Fruit fly (Drosophila melanogaster) whole organism, pupa: ENCODE data around the gene kel.

ENCODE experiments used
- CG10348 ChIP-seq: fragments of 200-800 bp; sonication (Bioruptor generic); IDR thresholded peaks from 2 replicates; pipeline ENCODE4 v1.3.6; 2022; ENCODE audit warnings: missing biosample characterization, missing genetic modification characterization
- CG12605 ChIP-seq: fragments of 200-800 bp; sonication (Bioruptor generic); IDR thresholded peaks from 2 replicates; pipeline ENCODE4 v1.3.6; 2022; ENCODE audit warnings: missing biosample characterization, missing genetic modification characterization
- CG13204 ChIP-seq: fragments of 200-800 bp; sonication (Bioruptor generic); optimal IDR thresholded peaks from 2 replicates; lab custom pipeline; 2018; ENCODE audit warnings: missing biosample characterization, mild to moderate bottlenecking, missing genetic modification characterization, moderate library complexity
- CG14655 ChIP-seq: fragments of 200-800 bp; sonication (Bioruptor generic); optimal IDR thresholded peaks from 3 replicates; lab custom pipeline; 2017; ENCODE audit warnings: mild to moderate bottlenecking, missing biosample characterization, missing genetic modification reagents, missing genetic modification characterization
- CG15710 ChIP-seq: fragments of 200-800 bp; sonication (Bioruptor generic); optimal IDR thresholded peaks from 2 replicates; lab custom pipeline; 2018; ENCODE audit warnings: missing biosample characterization, mild to moderate bottlenecking, missing genetic modification characterization, moderate library complexity
- CG17806 ChIP-seq: fragments of 200-800 bp; sonication (Bioruptor generic); optimal IDR thresholded peaks from 2 replicates; lab custom pipeline; 2018; ENCODE audit warnings: missing biosample characterization, mild to moderate bottlenecking, missing genetic modification characterization, moderate library complexity
- CG32121 ChIP-seq: fragments of 200-800 bp; sonication (Bioruptor generic); IDR thresholded peaks from 2 replicates; pipeline ENCODE4 v1.3.6; 2022; ENCODE audit warnings: missing biosample characterization, missing genetic modification characterization
- CG34367 ChIP-seq: fragments of 200-800 bp; sonication (Bioruptor generic); optimal IDR thresholded peaks from 2 replicates; lab custom pipeline; 2018; ENCODE audit warnings: missing biosample characterization, mild to moderate bottlenecking, missing genetic modification characterization
- CG4496 ChIP-seq: fragments of 200-800 bp; sonication (Bioruptor generic); IDR thresholded peaks from 3 replicates; pipeline ENCODE4 v1.3.6; 2022; ENCODE audit warnings: missing biosample characterization, missing genetic modification characterization
- CG8159 ChIP-seq: fragments of 200-800 bp; sonication (Bioruptor generic); optimal IDR thresholded peaks from 3 replicates; lab custom pipeline; 2018; ENCODE audit warnings: missing biosample characterization, mild to moderate bottlenecking, missing genetic modification characterization, moderate library complexity
- CG8301 ChIP-seq: fragments of 200-800 bp; sonication (Bioruptor generic); optimal IDR thresholded peaks from 2 replicates; lab custom pipeline; 2018; ENCODE audit warnings: missing biosample characterization, mild to moderate bottlenecking, missing genetic modification characterization
- CG9948 ChIP-seq: fragments of 200-800 bp; sonication (Bioruptor generic); optimal IDR thresholded peaks from 2 replicates; lab custom pipeline; 2018; ENCODE audit warnings: missing biosample characterization, mild to moderate bottlenecking, missing genetic modification characterization, moderate library complexity
- D1 ChIP-seq: fragments of 200-800 bp; sonication (Bioruptor generic); optimal IDR thresholded peaks from 2 replicates; lab custom pipeline; 2018; ENCODE audit warnings: missing biosample characterization, mild to moderate bottlenecking, missing genetic modification characterization, moderate library complexity
- EcR ChIP-seq: fragments of 200-800 bp; sonication (Bioruptor generic); optimal IDR thresholded peaks from 3 replicates; lab custom pipeline; 2019; ENCODE audit warnings: missing biosample characterization, missing genetic modification characterization, mild to moderate bottlenecking, moderate library complexity, missing genetic modification reagents
- Ets98B ChIP-seq: fragments of 200-800 bp; sonication (Bioruptor generic); IDR thresholded peaks from 2 replicates; pipeline ENCODE4 v1.3.6; 2022; ENCODE audit warnings: missing biosample characterization, missing genetic modification characterization
- Pif1A ChIP-seq: fragments of 200-800 bp; sonication (Bioruptor generic); optimal IDR thresholded peaks from 3 replicates; lab custom pipeline; 2016; ENCODE audit warnings: missing biosample characterization, missing genetic modification characterization
- Pif1B ChIP-seq: fragments of 200-800 bp; sonication (Bioruptor generic); optimal IDR thresholded peaks from 3 replicates; lab custom pipeline; 2016; ENCODE audit warnings: missing biosample characterization, missing genetic modification characterization
- Snoo ChIP-seq: fragments of 200-800 bp; sonication (Bioruptor generic); optimal IDR thresholded peaks from 3 replicates; lab custom pipeline; 2017; ENCODE audit warnings: missing biosample characterization, mild to moderate bottlenecking, missing genetic modification characterization, inconsistent platforms
- fd96Ca ChIP-seq: fragments of 200-800 bp; sonication (Bioruptor generic); IDR thresholded peaks from 3 replicates; pipeline ENCODE4 v1.3.6; 2022; ENCODE audit warnings: missing biosample characterization, missing genetic modification characterization
- gl ChIP-seq: fragments of 200-800 bp; sonication (Bioruptor generic); optimal IDR thresholded peaks from 2 replicates; lab custom pipeline; 2018; ENCODE audit warnings: missing biosample characterization, mild to moderate bottlenecking, missing genetic modification characterization
- rn ChIP-seq: fragments of 200-800 bp; sonication (Bioruptor generic); IDR thresholded peaks from 2 replicates; pipeline ENCODE4 v1.3.6; 2022; ENCODE audit warnings: missing biosample characterization, missing genetic modification characterization

kel gene

DNA sequence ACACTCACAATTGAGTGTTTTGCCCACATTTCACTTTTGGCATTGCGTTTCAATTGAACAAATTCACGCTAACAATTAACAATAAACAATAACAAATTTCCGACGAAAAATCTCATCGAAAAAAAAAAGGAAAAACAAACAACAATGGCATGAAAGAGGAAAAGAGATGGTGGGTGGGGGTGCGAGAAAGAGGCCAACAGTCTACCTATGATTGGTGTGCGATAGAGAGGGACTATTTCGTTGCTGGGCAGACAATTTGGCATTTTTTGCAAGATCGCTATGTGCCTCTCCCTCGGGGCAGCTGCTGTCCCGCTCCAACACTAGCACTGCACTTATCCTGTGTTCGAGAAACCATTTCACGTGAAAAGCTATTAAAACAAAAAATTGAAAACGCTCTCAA lies 12.0 kb upstream of the kel start:
- TF ChIP-seq CG9948 (tag; lab: Kevin White, UChicago): no peak
- TF ChIP-seq rn (GFP tag; lab: Robert Waterston, UW): no peak
- no peak for TF ChIP-seq CG8301
- no peak for TF ChIP-seq CG34367
- TF ChIP-seq gl: no peak
- TF ChIP-seq, all 21 proteins: peak for 0

DNA sequence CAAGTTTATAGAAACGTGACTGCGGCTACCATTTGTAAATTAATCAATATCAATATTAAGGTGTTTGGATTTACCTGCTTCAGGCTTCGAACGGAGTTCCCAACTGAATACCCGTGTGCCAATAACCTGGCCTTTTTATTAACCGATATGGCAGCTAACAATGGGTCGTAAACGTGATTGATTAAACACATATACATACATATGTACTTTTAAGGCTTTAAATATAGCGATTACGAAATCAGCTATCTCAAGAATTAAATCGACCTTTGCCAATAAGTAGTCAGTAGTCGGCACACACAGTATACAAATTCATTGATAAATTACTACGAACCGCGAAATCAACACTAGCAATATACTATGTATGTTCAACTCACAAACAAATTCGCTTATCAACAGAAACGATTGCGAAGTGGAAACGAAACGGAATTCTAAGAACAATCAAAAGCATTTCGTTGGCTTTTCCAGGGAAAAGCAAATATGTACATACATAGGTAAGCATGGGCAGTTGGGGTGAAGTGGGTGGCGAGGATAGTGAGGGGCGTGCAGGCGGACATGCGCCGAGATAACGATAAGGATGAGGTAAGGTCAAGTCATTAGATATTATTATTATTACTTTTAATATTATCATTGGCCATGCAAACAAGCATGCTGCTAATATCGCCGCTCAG lies 10.8 kb upstream of the kel start:
- TF ChIP-seq CG14655 (GFP tag; lab: Kevin White, UChicago): no peak
- no peak for TF ChIP-seq Snoo (tag; lab: Kevin White, UChicago)
- TF ChIP-seq fd96Ca (GFP tag; lab: Robert Waterston, UW): no peak
- no peak for TF ChIP-seq CG13204 (GFP tag; lab: Kevin White, UChicago)
- no peak for TF ChIP-seq CG17806 (tag; lab: Kevin White, UChicago)
- no peak for TF ChIP-seq EcR (GFP tag; lab: Kevin White, UChicago)
- TF ChIP-seq CG9948 (tag; lab: Kevin White, UChicago): no peak
- TF ChIP-seq CG8159 (tag; lab: Kevin White, UChicago): peak; percentile 25
- TF ChIP-seq CG4496: no peak
- no peak for TF ChIP-seq Pif1B (GFP tag; lab: Kevin White, UChicago)
- TF ChIP-seq Ets98B (GFP tag; lab: Robert Waterston, UW): peak; percentile 26
- TF ChIP-seq CG32121: 0 out of 2 replicates have a peak, but pooled peaks have one; percentile 20
- peak; percentile 36 for TF ChIP-seq gl
- TF ChIP-seq CG15710: no peak
- no peak for TF ChIP-seq CG12605 (GFP tag; lab: Robert Waterston, UW)
- TF ChIP-seq CG10348 (GFP tag; lab: Robert Waterston, UW): no peak
- no peak for TF ChIP-seq CG8301

dm6 chr2L:18147511-18148072 lies 9.7 kb upstream of the kel start:
- TF ChIP-seq CG8301 (no peak), CG8159 (tag; lab: Kevin White, UChicago) (no peak), Snoo (tag; lab: Kevin White, UChicago) (no peak), CG13204 (GFP tag; lab: Kevin White, UChicago) (no peak), CG10348 (GFP tag; lab: Robert Waterston, UW) (no peak), CG17806 (tag; lab: Kevin White, UChicago) (no peak), CG4496 (no peak), CG14655 (GFP tag; lab: Kevin White, UChicago) (no peak), CG32121 (no peak), rn (GFP tag; lab: Robert Waterston, UW) (no peak), Pif1B (GFP tag; lab: Kevin White, UChicago) (no peak), CG15710 (no peak), Ets98B (GFP tag; lab: Robert Waterston, UW) (no peak), CG34367 (no peak)

DNA sequence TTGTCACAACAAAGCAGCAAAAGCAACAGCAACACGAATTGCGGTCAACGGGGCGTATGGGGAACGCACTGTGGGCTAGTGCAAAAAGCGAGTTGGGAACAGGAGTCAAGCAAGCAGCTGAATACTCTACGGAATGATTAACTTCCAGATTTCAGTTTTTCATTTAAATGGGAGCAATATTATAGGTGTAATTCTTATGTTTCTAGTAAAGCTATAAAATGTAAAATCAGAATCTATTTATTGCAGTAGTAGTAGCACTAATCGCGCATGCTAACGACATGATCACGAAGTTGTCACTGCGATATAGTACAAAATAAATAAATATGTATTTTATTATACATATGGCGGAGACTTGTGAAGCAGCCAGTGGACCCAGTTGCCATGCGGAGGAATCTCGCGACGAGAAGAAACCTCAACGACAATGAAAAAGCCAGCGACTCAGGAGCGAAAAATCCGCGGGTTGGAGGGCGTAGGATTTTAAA lies 8.8 kb upstream of the kel start:
- TF ChIP-seq CG9948 (tag; lab: Kevin White, UChicago) (peak; percentile 60), CG10348 (GFP tag; lab: Robert Waterston, UW) (peak; percentile 30; the same call in 1 of the 2 replicates), CG8301 (peak; percentile 60), Ets98B (GFP tag; lab: Robert Waterston, UW) (peak; percentile 15), Pif1A (peak; percentile 70), CG12605 (GFP tag; lab: Robert Waterston, UW) (no peak), CG32121 (0 out of 2 replicates have a peak, but pooled peaks have one; percentile 32), gl (no peak), CG14655 (GFP tag; lab: Kevin White, UChicago) (peak; percentile 66), fd96Ca (GFP tag; lab: Robert Waterston, UW) (no peak), EcR (GFP tag; lab: Kevin White, UChicago) (peak; percentile 19), CG8159 (tag; lab: Kevin White, UChicago) (peak; percentile 78), CG15710 (peak; percentile 77), CG34367 (peak; percentile 17), Pif1B (GFP tag; lab: Kevin White, UChicago) (peak; percentile 60), D1 (peak; percentile 8), Snoo (tag; lab: Kevin White, UChicago) (no peak), CG17806 (tag; lab: Kevin White, UChicago) (peak; percentile 42)

- TF ChIP-seq Ets98B (GFP tag; lab: Robert Waterston, UW): no peak
- TF ChIP-seq CG34367: no peak
- no peak for TF ChIP-seq CG32121
- no peak for TF ChIP-seq CG14655 (GFP tag; lab: Kevin White, UChicago)
- no peak for TF ChIP-seq CG10348 (GFP tag; lab: Robert Waterston, UW)
- TF ChIP-seq CG4496: no peak
- no peak for TF ChIP-seq CG17806 (tag; lab: Kevin White, UChicago)
- no peak for TF ChIP-seq CG13204 (GFP tag; lab: Kevin White, UChicago)
- TF ChIP-seq Snoo (tag; lab: Kevin White, UChicago): no peak
- TF ChIP-seq Pif1B (GFP tag; lab: Kevin White, UChicago): no peak
- TF ChIP-seq rn (GFP tag; lab: Robert Waterston, UW): no peak
- no peak for TF ChIP-seq CG9948 (tag; lab: Kevin White, UChicago)
- TF ChIP-seq CG8301: no peak
- no peak for TF ChIP-seq D1
- no peak for TF ChIP-seq Pif1A
- no peak for TF ChIP-seq CG8159 (tag; lab: Kevin White, UChicago)
- no peak for TF ChIP-seq fd96Ca (GFP tag; lab: Robert Waterston, UW)
- TF ChIP-seq CG12605 (GFP tag; lab: Robert Waterston, UW): no peak
- TF ChIP-seq CG15710: no peak
- TF ChIP-seq, all 21 proteins: peak for 0
Observed at dm6 chr2L:18145826-18146225, 7.9 kb upstream of the kel start.
